Worm (Caenorhabditis elegans) whole organism, midembryonic: ENCODE measurements around the gene F48E8.2.

ENCODE experiments used
- T22C8.4 ChIP-seq: fragments of 200-800 bp; sonication (Bioruptor generic); IDR thresholded peaks from 2 replicates; pipeline ENCODE4 v1.3.6; 2022; ENCODE audit warnings: missing genetic modification characterization, missing compliant biosample characterization
- cog-1 ChIP-seq: sonication (generic microtip); optimal IDR thresholded peaks from 2 replicates; lab custom pipeline; 2016; ENCODE audit warnings: missing genetic modification characterization, missing compliant biosample characterization
- flt-1 ChIP-seq: fragments of 200-800 bp; sonication (Bioruptor generic); IDR thresholded peaks from 2 replicates; pipeline ENCODE4 v1.3.6; 2022; ENCODE audit warnings: missing genetic modification characterization, missing compliant biosample characterization
- klf-2 ChIP-seq: fragments of 200-800 bp; sonication (Bioruptor generic); conservative IDR thresholded peaks from 2 replicates; pipeline ENCODE4 v1.3.6; 2022; ENCODE audit warnings: missing genetic modification reagents, missing genetic modification characterization, missing compliant biosample characterization
- med-1 ChIP-seq: sonication (generic microtip); optimal IDR thresholded peaks from 2 replicates; lab custom pipeline; 2017; ENCODE audit warnings: missing genetic modification characterization, mild to moderate bottlenecking, missing compliant biosample characterization, antibody characterized with exemption, missing genetic modification reagents; ENCODE audit not compliant: insufficient read depth
- ref-1 ChIP-seq: fragments of 200-800 bp; sonication (Bioruptor generic); conservative IDR thresholded peaks from 2 replicates; pipeline ENCODE4 v1.3.6; 2022; ENCODE audit warnings: missing genetic modification reagents, missing genetic modification characterization, missing compliant biosample characterization
- tab-1 ChIP-seq: fragments of 200-800 bp; sonication (Bioruptor generic); IDR thresholded peaks from 2 replicates; pipeline ENCODE4 v1.3.6; 2022; ENCODE audit warnings: missing genetic modification characterization, missing compliant biosample characterization
- ztf-23 ChIP-seq: fragments of 200-800 bp; sonication (Bioruptor generic); IDR thresholded peaks from 2 replicates; pipeline ENCODE4 v1.3.6; 2022; ENCODE audit warnings: missing genetic modification reagents, missing genetic modification characterization, missing compliant biosample characterization
- ztf-29 ChIP-seq: fragments of 200-800 bp; sonication (Bioruptor generic); IDR thresholded peaks from 2 replicates; pipeline ENCODE4 v1.3.6; 2022; ENCODE audit warnings: missing genetic modification reagents, missing genetic modification characterization, missing compliant biosample characterization

F48E8.2 gene

DNA sequence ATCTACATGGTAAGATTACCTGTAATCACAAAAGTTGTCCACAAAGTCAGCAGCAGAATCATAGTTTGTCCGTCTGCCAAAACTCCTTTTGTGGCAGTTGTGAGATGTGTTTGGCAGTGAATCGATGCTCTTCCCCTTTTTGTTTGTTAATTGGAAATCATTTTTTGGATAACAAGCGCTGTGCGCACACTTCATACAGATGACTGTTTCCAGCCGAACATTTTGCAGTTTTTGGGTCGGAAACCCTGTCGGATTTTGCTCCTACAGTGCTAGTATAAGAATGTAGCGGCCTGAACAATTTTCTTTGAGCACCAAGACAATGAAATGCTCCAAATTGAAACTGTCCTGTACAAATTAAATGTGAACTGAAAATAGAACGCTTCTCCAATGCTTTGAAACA, 44.5 kb downstream of the F48E8.2 start, which contains the start of gene D1044.7:
Gene D1044.7, minus strand, starts transcription at position 101 of the 400 bp plus-strand sequence.
- TF ChIP-seq T22C8.4 (GFP tag; lab: Robert Waterston, UW) (no peak), klf-2 (GFP tag; lab: Robert Waterston, UW) (no peak), med-1 (no peak), ztf-23 (GFP tag; lab: Robert Waterston, UW) (no peak), flt-1 (GFP tag; lab: Robert Waterston, UW) (no peak), tab-1 (GFP tag; lab: Robert Waterston, UW) (no peak), ztf-29 (GFP tag; lab: Robert Waterston, UW) (no peak), cog-1 (tag; lab: Kevin White, UChicago) (no peak), ref-1 (GFP tag; lab: Robert Waterston, UW) (no peak)

DNA sequence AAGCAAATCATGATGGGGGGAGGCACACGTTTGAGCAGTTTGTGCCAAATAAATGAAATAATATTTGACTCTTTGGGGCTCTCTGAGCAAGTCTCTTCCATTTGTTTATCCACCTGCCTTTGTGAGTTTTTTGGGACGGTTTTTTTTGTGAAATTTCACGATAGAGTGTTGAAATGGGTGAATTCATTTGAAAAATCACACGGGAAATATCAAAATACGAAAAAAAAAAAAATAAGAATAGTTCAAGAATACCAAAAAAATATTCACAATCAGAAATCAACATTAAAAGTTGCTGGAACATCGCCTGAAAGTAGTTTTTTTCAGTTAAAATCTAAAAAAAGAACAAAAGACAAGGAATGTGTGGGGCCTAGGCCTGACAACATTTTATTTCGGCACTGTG, 48.3 kb downstream of the F48E8.2 start, which contains the start of gene pqn-25:
Gene pqn-25, minus strand, starts transcription at position 101 of the 400 bp plus-strand sequence.
- TF ChIP-seq med-1 = no peak
- TF ChIP-seq tab-1 (GFP tag; lab: Robert Waterston, UW) = no peak
- TF ChIP-seq ztf-29 (GFP tag; lab: Robert Waterston, UW) = no peak
- TF ChIP-seq flt-1 (GFP tag; lab: Robert Waterston, UW) = no peak
- no peak for TF ChIP-seq cog-1 (tag; lab: Kevin White, UChicago)
- no peak for TF ChIP-seq T22C8.4 (GFP tag; lab: Robert Waterston, UW)
- no peak for TF ChIP-seq ref-1 (GFP tag; lab: Robert Waterston, UW)
- TF ChIP-seq ztf-23 (GFP tag; lab: Robert Waterston, UW) = no peak
- TF ChIP-seq klf-2 (GFP tag; lab: Robert Waterston, UW) = no peak

DNA sequence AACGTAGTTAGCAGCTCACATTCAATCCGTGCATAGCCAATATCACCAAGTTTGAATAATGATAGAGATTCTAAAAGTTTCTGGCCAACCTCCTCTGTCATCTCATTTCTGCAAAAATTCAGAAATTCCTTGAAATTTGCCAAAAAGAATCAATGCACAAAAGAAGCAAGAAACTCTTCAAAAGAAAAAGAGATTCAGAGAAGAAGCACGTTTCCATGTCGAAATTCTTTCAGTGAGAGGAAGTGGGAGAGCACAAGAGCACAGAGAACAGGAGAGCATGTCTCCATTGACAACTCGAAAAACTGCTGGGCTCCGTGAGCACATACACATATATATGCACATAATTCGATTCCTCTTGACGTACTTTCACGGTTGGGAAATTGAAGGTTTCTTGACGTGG, 53.2 kb downstream of the F48E8.2 start, which contains the start of gene nekl-4:
Gene nekl-4, minus strand, starts transcription at position 101 of the 400 bp plus-strand sequence.
- TF ChIP-seq klf-2 (GFP tag; lab: Robert Waterston, UW) (no peak), flt-1 (GFP tag; lab: Robert Waterston, UW) (no peak), tab-1 (GFP tag; lab: Robert Waterston, UW) (no peak), med-1 (no peak), ztf-23 (GFP tag; lab: Robert Waterston, UW) (no peak), T22C8.4 (GFP tag; lab: Robert Waterston, UW) (no peak)
